Worm (Caenorhabditis elegans): Measurements from ENCODE around the gene F15B10.3.

- TF ChIP-seq Y79H2A.3 (GFP tag; conservative IDR thresholded peaks at IDR 0.05) (no peak), F23B12.7 (tag; optimal IDR thresholded peaks at IDR 0.05; ENCODE audit: insufficient read depth) (no peak), T07F8.4 (tag; optimal IDR thresholded peaks at IDR 0.05) (no peak), nfya-1 (tag; optimal IDR thresholded peaks at IDR 0.05; ENCODE audit: borderline replicate concordance, insufficient read depth) (no peak), egl-44 (GFP tag; IDR thresholded peaks at IDR 0.05) (no peak), F22D6.2 (tag; optimal IDR thresholded peaks at IDR 0.05) (no peak), nhr-179 (tag; optimal IDR thresholded peaks at IDR 0.05) (no peak), madf-3 (GFP tag; IDR thresholded peaks at IDR 0.05) (no peak), tbp1 (GFP tag; optimal IDR thresholded peaks at IDR 0.05) (peak; percentile 16), rec-8 (tag; optimal IDR thresholded peaks at IDR 0.05) (no peak)
Observed at ce11 chrIV:6576728-6577101, 25.8 kb upstream of the F15B10.3 start.

Data from whole organism, young adult.